Fruit fly (Drosophila melanogaster): ENCODE data around the gene comm3.
A peak's percentile ranks its signal among the peaks of the same experiment; 100 is the strongest.

DNA sequence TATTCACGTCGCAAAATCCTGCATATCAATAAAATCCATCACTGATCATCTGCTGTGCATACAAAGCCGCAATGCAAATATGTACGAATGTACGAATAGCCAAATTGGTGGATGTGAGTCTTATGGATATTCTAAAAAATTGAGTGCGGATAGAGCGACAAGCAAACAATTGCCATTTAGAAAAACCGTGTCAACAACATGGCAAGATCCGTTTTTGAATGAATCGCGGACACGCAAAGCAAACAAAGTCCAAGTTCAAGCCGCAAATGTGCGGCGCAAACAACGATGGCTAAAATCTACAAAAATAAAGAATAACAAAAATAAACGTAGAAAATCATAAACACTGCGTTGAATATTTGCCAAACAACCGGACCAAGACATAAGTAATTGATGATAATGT, 42.0 kb upstream of the comm3 start:
- TF ChIP-seq chn (GFP tag; optimal IDR thresholded peaks at IDR 0.05) = no peak
- peak; percentile 20 for TF ChIP-seq CG15514 (GFP tag; optimal IDR thresholded peaks at IDR 0.05)
- TF ChIP-seq CG1602 (GFP tag; optimal IDR thresholded peaks at IDR 0.05) = no peak
- peak; percentile 18 for TF ChIP-seq pho (GFP tag; optimal IDR thresholded peaks at IDR 0.05)
- TF ChIP-seq CG14050 (GFP tag; IDR thresholded peaks at IDR 0.05) = no peak
- no peak for TF ChIP-seq ash1 (GFP tag; optimal IDR thresholded peaks at IDR 0.05)
- no peak for TF ChIP-seq MESR4 (GFP tag; optimal IDR thresholded peaks at IDR 0.05)
- no peak for TF ChIP-seq abd-A (tag; optimal IDR thresholded peaks at IDR 0.05)
